Worm (Caenorhabditis elegans) whole organism, L2 larva: ENCODE data around the gene prp-39.

ENCODE experiments used
- C34F6.9 ChIP-seq: fragments of 150-350 bp; optimal IDR thresholded peaks from 2 replicates; lab custom pipeline; 2014; ENCODE audit warnings: missing biosample characterization, missing genetic modification characterization
- F13H6.1 ChIP-seq: sonication (generic microtip); optimal IDR thresholded peaks from 2 replicates; lab custom pipeline; 2016; ENCODE audit warnings: missing genetic modification characterization, missing compliant biosample characterization
- R02D3.7 ChIP-seq: fragments of 150-350 bp; optimal IDR thresholded peaks from 2 replicates; lab custom pipeline; 2014; ENCODE audit warnings: missing biosample characterization, missing genetic modification characterization
- Y55F3AM.14 ChIP-seq: fragments of 200-800 bp; sonication (Bioruptor generic); optimal IDR thresholded peaks from 2 replicates; lab custom pipeline; 2018; ENCODE audit warnings: mild to moderate bottlenecking, missing genetic modification characterization, missing compliant biosample characterization
- ZK546.5 ChIP-seq: sonication (generic microtip); optimal IDR thresholded peaks from 2 replicates; lab custom pipeline; 2017; ENCODE audit warnings: missing biosample characterization, missing genetic modification characterization
- alr-1 ChIP-seq: fragments of 150-350 bp; optimal IDR thresholded peaks from 2 replicates; lab custom pipeline; 2014; ENCODE audit warnings: missing biosample characterization, missing genetic modification characterization
- ama-1 ChIP-seq: fragments of 150-350 bp; optimal IDR thresholded peaks from 2 replicates; lab custom pipeline; 2018; ENCODE audit warnings: inconsistent platforms
- blmp-1 ChIP-seq: sonication (generic microtip); optimal IDR thresholded peaks from 2 replicates; lab custom pipeline; 2017; ENCODE audit warnings: missing genetic modification characterization, mild to moderate bottlenecking, missing compliant biosample characterization, antibody characterized with exemption, moderate library complexity; ENCODE audit not compliant: insufficient read depth
- ceh-16 ChIP-seq: fragments of 150-350 bp; optimal IDR thresholded peaks from 2 replicates; lab custom pipeline; 2014; ENCODE audit warnings: missing biosample characterization, missing genetic modification characterization
- ceh-82 ChIP-seq: fragments of 150-350 bp; optimal IDR thresholded peaks from 2 replicates; lab custom pipeline; 2014; ENCODE audit warnings: missing biosample characterization, missing genetic modification characterization
- crh-2 ChIP-seq: sonication (generic microtip); optimal IDR thresholded peaks from 2 replicates; lab custom pipeline; 2017; ENCODE audit warnings: missing biosample characterization, missing genetic modification characterization
- dmd-4 ChIP-seq: sonication (generic microtip); optimal IDR thresholded peaks from 2 replicates; lab custom pipeline; 2017; ENCODE audit warnings: missing biosample characterization, missing genetic modification characterization
- egl-27 ChIP-seq: sonication (generic microtip); optimal IDR thresholded peaks from 3 replicates; lab custom pipeline; 2017; ENCODE audit warnings: missing biosample characterization, missing genetic modification reagents, missing genetic modification characterization
- elt-1 ChIP-seq: fragments of 150-350 bp; optimal IDR thresholded peaks from 2 replicates; lab custom pipeline; 2014; ENCODE audit warnings: missing biosample characterization, missing genetic modification characterization
- elt-3 ChIP-seq: sonication (generic microtip); optimal IDR thresholded peaks from 2 replicates; lab custom pipeline; 2017; ENCODE audit warnings: missing biosample characterization, missing genetic modification characterization
- fos-1 ChIP-seq: fragments of 150-350 bp; optimal IDR thresholded peaks from 2 replicates; lab custom pipeline; 2014; ENCODE audit warnings: missing biosample characterization, missing genetic modification characterization
- gmeb-1 ChIP-seq: fragments of 150-350 bp; optimal IDR thresholded peaks from 2 replicates; lab custom pipeline; 2014; ENCODE audit warnings: missing biosample characterization, missing genetic modification characterization
- lin-11 ChIP-seq: fragments of 150-350 bp; sonication (generic microtip); optimal IDR thresholded peaks from 2 replicates; lab custom pipeline; 2014; ENCODE audit warnings: missing biosample characterization, missing genetic modification characterization, inconsistent platforms, mixed read lengths
- lin-13 ChIP-seq: fragments of 150-350 bp; optimal IDR thresholded peaks from 2 replicates; lab custom pipeline; 2014; ENCODE audit warnings: missing biosample characterization, missing genetic modification reagents, missing genetic modification characterization
- lin-39 ChIP-seq: fragments of 150-350 bp; optimal IDR thresholded peaks from 2 replicates; lab custom pipeline; 2014; ENCODE audit warnings: missing biosample characterization, missing genetic modification reagents, missing genetic modification characterization
- lsy-2 ChIP-seq, 2 experiments: fragments of 150-350 bp in 1 of 2; sonication (generic microtip) in 1 of 2; optimal IDR thresholded peaks; 2 replicates each; lab custom pipeline; 2014 to 2017; ENCODE audit warnings: missing biosample characterization in 2 of 2, missing genetic modification characterization in 2 of 2
- mab-5 ChIP-seq: fragments of 150-350 bp; optimal IDR thresholded peaks from 2 replicates; lab custom pipeline; 2014; ENCODE audit warnings: missing biosample characterization, missing genetic modification characterization
- mbf-1 ChIP-seq: sonication (generic microtip); optimal IDR thresholded peaks from 2 replicates; lab custom pipeline; 2017; ENCODE audit warnings: missing biosample characterization, missing genetic modification characterization
- nhr-10 ChIP-seq: sonication (generic microtip); optimal IDR thresholded peaks from 2 replicates; lab custom pipeline; 2017; ENCODE audit warnings: missing biosample characterization, missing genetic modification characterization
- nhr-11 ChIP-seq: fragments of 150-350 bp; optimal IDR thresholded peaks from 2 replicates; lab custom pipeline; 2014; ENCODE audit warnings: missing biosample characterization, missing genetic modification characterization
- nhr-12 ChIP-seq: fragments of 150-350 bp; optimal IDR thresholded peaks from 2 replicates; lab custom pipeline; 2014; ENCODE audit warnings: missing biosample characterization, missing genetic modification characterization
- nhr-129 ChIP-seq: fragments of 150-350 bp; optimal IDR thresholded peaks from 2 replicates; lab custom pipeline; 2014; ENCODE audit warnings: missing biosample characterization, missing genetic modification characterization
- nhr-21 ChIP-seq: fragments of 150-350 bp; optimal IDR thresholded peaks from 2 replicates; lab custom pipeline; 2014; ENCODE audit warnings: missing biosample characterization, missing genetic modification characterization
- nhr-23 ChIP-seq: fragments of 150-350 bp; optimal IDR thresholded peaks from 2 replicates; lab custom pipeline; 2014; ENCODE audit warnings: missing biosample characterization, missing genetic modification reagents, missing genetic modification characterization
- nhr-237 ChIP-seq: fragments of 150-350 bp; optimal IDR thresholded peaks from 2 replicates; lab custom pipeline; 2014; ENCODE audit warnings: missing biosample characterization, missing genetic modification characterization
- nhr-25 ChIP-seq: fragments of 150-350 bp; sonication (generic microtip); optimal IDR thresholded peaks from 3 replicates; lab custom pipeline; 2014; ENCODE audit warnings: missing biosample characterization, missing genetic modification characterization
- nhr-6 ChIP-seq: fragments of 150-350 bp; optimal IDR thresholded peaks from 2 replicates; lab custom pipeline; 2014; ENCODE audit warnings: missing biosample characterization, missing genetic modification characterization
- nhr-77 ChIP-seq: fragments of 150-350 bp; optimal IDR thresholded peaks from 2 replicates; lab custom pipeline; 2014; ENCODE audit warnings: missing biosample characterization, missing genetic modification characterization
- peb-1 ChIP-seq: fragments of 150-350 bp; optimal IDR thresholded peaks from 2 replicates; lab custom pipeline; 2014; ENCODE audit warnings: missing biosample characterization, missing genetic modification characterization
- sem-4 ChIP-seq: fragments of 150-350 bp; optimal IDR thresholded peaks from 2 replicates; lab custom pipeline; 2014; ENCODE audit warnings: missing biosample characterization, missing genetic modification reagents, missing genetic modification characterization
- skn-1 ChIP-seq: sonication (generic microtip); optimal IDR thresholded peaks from 2 replicates; lab custom pipeline; 2017; ENCODE audit warnings: missing biosample characterization, missing genetic modification characterization
- sma-3 ChIP-seq: sonication (generic microtip); optimal IDR thresholded peaks from 2 replicates; lab custom pipeline; 2016; ENCODE audit warnings: missing genetic modification reagents, missing genetic modification characterization, missing compliant biosample characterization
- sma-9 ChIP-seq, 2 experiments: fragments of 150-350 bp in 1 of 2; sonication (generic microtip) in 1 of 2; optimal IDR thresholded peaks; 2 replicates each; lab custom pipeline; 2014 to 2016; ENCODE audit warnings: missing genetic modification characterization in 2 of 2, mild to moderate bottlenecking in 1 of 2, missing biosample characterization in 1 of 2, missing compliant biosample characterization in 1 of 2, missing genetic modification reagents in 1 of 2, moderate library complexity in 1 of 2
- snpc-4 ChIP-seq: fragments of 150-350 bp; optimal IDR thresholded peaks from 2 replicates; lab custom pipeline; 2014; ENCODE audit warnings: missing biosample characterization, missing genetic modification characterization
- unc-39 ChIP-seq: fragments of 150-350 bp; optimal IDR thresholded peaks from 2 replicates; lab custom pipeline; 2014; ENCODE audit warnings: missing biosample characterization, missing genetic modification characterization
- unc-55 ChIP-seq: fragments of 150-350 bp; sonication (generic microtip); optimal IDR thresholded peaks from 3 replicates; lab custom pipeline; 2014; ENCODE audit warnings: missing biosample characterization, missing genetic modification reagents, missing genetic modification characterization
- unc-62 ChIP-seq: fragments of 150-350 bp; optimal IDR thresholded peaks from 2 replicates; lab custom pipeline; 2014; ENCODE audit warnings: missing biosample characterization, missing genetic modification reagents, missing genetic modification characterization
- zag-1 ChIP-seq: fragments of 150-350 bp; optimal IDR thresholded peaks from 2 replicates; lab custom pipeline; 2014; ENCODE audit warnings: missing biosample characterization, missing genetic modification characterization
- ztf-1 ChIP-seq: fragments of 200-800 bp; sonication (Bioruptor generic); conservative IDR thresholded peaks from 2 replicates; pipeline ENCODE4 v1.3.6; 2022; ENCODE audit warnings: missing genetic modification characterization, missing compliant biosample characterization
- ztf-4 ChIP-seq: fragments of 150-350 bp; optimal IDR thresholded peaks from 2 replicates; lab custom pipeline; 2014; ENCODE audit warnings: missing biosample characterization, missing genetic modification characterization

The prp-39 gene

DNA sequence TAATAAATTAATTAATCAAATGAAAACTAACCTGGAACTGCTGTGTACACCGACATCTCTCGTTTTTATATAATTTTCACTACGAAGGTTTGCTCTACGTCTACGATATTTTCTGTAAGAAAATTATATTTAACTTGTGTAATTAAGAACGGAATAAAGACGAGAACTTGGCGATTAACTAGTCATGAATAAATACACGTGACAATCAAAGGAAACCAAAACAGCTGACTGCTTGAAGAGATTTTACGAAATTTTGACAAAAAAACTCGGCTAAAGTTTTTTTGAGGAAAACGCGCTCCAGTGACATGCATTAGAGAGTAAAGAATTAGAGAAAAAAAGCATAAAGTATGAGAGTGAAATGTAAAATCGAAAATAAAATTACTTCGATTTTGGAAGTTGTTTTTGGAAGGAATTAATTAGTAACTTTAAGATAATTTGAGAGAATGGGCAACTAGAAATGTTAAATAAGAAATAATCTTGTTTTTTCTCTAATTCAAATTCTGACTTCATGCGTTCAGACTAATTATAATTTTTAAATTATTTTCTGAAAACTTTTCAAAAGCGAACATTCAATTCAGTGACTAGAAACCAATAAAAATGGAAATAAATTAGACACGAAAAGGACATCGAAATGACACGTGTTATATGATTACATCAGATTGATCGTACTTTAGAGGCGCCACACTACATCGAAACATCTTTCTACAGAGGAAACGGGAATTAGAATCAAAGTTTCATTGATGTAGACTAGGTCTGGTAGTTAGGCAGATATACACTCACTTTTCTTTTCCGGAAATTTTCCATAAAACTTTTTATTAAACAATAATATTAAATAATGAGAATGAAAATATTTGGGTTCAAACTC is 4.9 kb upstream of the prp-39 start, which contains the start of gene F25B4.7 (continued):
- no peak for TF ChIP-seq elt-1 (tag; lab: Kevin White, UChicago)
- TF ChIP-seq sma-9 (GFP tag; optimal IDR thresholded peaks at IDR 0.05; lab: Kevin White, UChicago) = peak; percentile 74
- no peak for TF ChIP-seq sma-9 (tag; optimal IDR thresholded peaks at IDR 0.05; lab: Kevin White, UChicago)
- TF ChIP-seq unc-62 = no peak
- no peak for TF ChIP-seq F13H6.1 (tag; lab: Kevin White, UChicago)
- no peak for TF ChIP-seq nhr-6 (tag; lab: Kevin White, UChicago)
- peak; percentile 40 for TF ChIP-seq fos-1 (tag; lab: Kevin White, UChicago)
- TF ChIP-seq alr-1 (tag; lab: Kevin White, UChicago) = no peak
- peak in 1 of 2 experiments; percentile 41 for TF ChIP-seq lsy-2 (tag; optimal IDR thresholded peaks at IDR 0.05; lab: Kevin White, UChicago)
- no peak for TF ChIP-seq egl-27 (tag; lab: Kevin White, UChicago)
- no peak for TF ChIP-seq blmp-1
- TF ChIP-seq lin-13 (GFP tag; lab: Kevin White, UChicago) = no peak
- TF ChIP-seq nhr-10 = no peak
- no peak for TF ChIP-seq nhr-77
- TF ChIP-seq ztf-1 (GFP tag; lab: Robert Waterston, UW) = no peak
- TF ChIP-seq nhr-129 (tag; lab: Kevin White, UChicago) = peak; percentile 82
- no peak for TF ChIP-seq unc-39 (tag; lab: Kevin White, UChicago)
- peak; percentile 33 for TF ChIP-seq nhr-25 (tag; lab: Kevin White, UChicago)

DNA sequence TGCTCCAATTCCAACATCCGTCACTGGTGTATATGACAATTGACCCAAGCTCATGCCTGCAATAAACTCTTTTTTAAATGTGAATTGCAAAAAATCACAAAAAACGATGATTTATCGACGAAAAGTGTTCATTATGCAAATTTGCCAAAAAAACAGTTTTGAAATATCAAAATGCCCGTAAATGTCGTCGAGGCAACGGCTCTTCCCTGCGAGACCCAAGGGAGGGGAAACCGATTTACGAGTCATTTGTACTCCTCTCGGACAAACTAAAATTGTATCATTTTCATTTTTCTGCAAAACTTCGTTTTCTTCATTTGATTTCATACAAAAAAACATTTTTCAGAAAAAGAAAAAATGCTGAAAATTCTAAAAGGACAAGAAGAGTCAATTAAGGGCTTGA is 2.1 kb upstream of the prp-39 start, which contains the start of the genes hmgs-1 and F25B4.4:
hmgs-1 (minus strand) TSS at position 56 of the 400 bp plus-strand sequence.
F25B4.4 (plus strand) TSS at position 340 of the 400 bp plus-strand sequence.
- TF ChIP-seq nhr-237 (tag; lab: Kevin White, UChicago) = no peak
- TF ChIP-seq lin-39 (tag; lab: Kevin White, UChicago) = peak; percentile 61
- TF ChIP-seq C34F6.9 (tag; lab: Kevin White, UChicago) = peak; percentile 93
- TF ChIP-seq lsy-2 (tag; optimal IDR thresholded peaks at IDR 0.05; lab: Kevin White, UChicago) = peak; percentile 84 to 95
- peak; percentile 49 for TF ChIP-seq unc-62
- peak; percentile 95 for TF ChIP-seq mab-5 (tag; lab: Kevin White, UChicago)
- TF ChIP-seq ama-1 (lab: Kevin White, UChicago) = peak; percentile 57
- TF ChIP-seq elt-3 = no peak
- TF ChIP-seq nhr-25 (tag; lab: Kevin White, UChicago) = peak; percentile 93
- TF ChIP-seq skn-1 (tag; lab: Kevin White, UChicago) = peak; percentile 21
- peak; percentile 99 for TF ChIP-seq R02D3.7 (tag; lab: Kevin White, UChicago)
- no peak for TF ChIP-seq alr-1 (tag; lab: Kevin White, UChicago)
- peak; percentile 91 for TF ChIP-seq lin-13 (GFP tag; lab: Kevin White, UChicago)
- TF ChIP-seq fos-1 (tag; lab: Kevin White, UChicago) = peak; percentile 83
- no peak for TF ChIP-seq peb-1 (tag; lab: Kevin White, UChicago)
- TF ChIP-seq nhr-6 (tag; lab: Kevin White, UChicago) = peak; percentile 80
- no peak for TF ChIP-seq mbf-1
- TF ChIP-seq F13H6.1 (tag; lab: Kevin White, UChicago) = peak; percentile 89
- peak; percentile 95 for TF ChIP-seq sma-9 (GFP tag; optimal IDR thresholded peaks at IDR 0.05; lab: Kevin White, UChicago)
- no peak for TF ChIP-seq sma-9 (tag; optimal IDR thresholded peaks at IDR 0.05; lab: Kevin White, UChicago)
- TF ChIP-seq nhr-12 (tag; lab: Kevin White, UChicago) = no peak
- TF ChIP-seq ztf-4 (tag; lab: Kevin White, UChicago) = peak; percentile 87
- TF ChIP-seq nhr-10 = peak; percentile 72
- TF ChIP-seq blmp-1 = peak; percentile 78
- no peak for TF ChIP-seq ceh-16 (tag; lab: Kevin White, UChicago)
- peak; percentile 32 for TF ChIP-seq ZK546.5 (tag; lab: Kevin White, UChicago)
- no peak for TF ChIP-seq elt-1 (tag; lab: Kevin White, UChicago)
- peak; percentile 97 for TF ChIP-seq unc-55 (GFP tag; lab: Kevin White, UChicago)
- no peak for TF ChIP-seq nhr-23 (tag; lab: Kevin White, UChicago)
- peak; percentile 94 for TF ChIP-seq crh-2 (tag; lab: Kevin White, UChicago)
- peak; percentile 47 for TF ChIP-seq nhr-77
- TF ChIP-seq unc-39 (tag; lab: Kevin White, UChicago) = no peak
- peak; percentile 21 for TF ChIP-seq dmd-4 (tag; lab: Kevin White, UChicago)
- peak; percentile 34 for TF ChIP-seq Y55F3AM.14 (GFP tag; lab: Kevin White, UChicago)
- peak; percentile 87 for TF ChIP-seq nhr-21 (tag; lab: Kevin White, UChicago)
- TF ChIP-seq zag-1 (tag; lab: Kevin White, UChicago) = peak; percentile 83
- peak; percentile 89 for TF ChIP-seq sma-3 (GFP tag; lab: Kevin White, UChicago)
- TF ChIP-seq gmeb-1 (tag; lab: Kevin White, UChicago) = peak; percentile 88
- no peak for TF ChIP-seq ztf-1 (GFP tag; lab: Robert Waterston, UW)
- peak; percentile 17 for TF ChIP-seq ceh-82
- TF ChIP-seq sem-4 (tag; lab: Kevin White, UChicago) = peak; percentile 77
- TF ChIP-seq lin-11 (tag; lab: Kevin White, UChicago) = peak; percentile 81
- TF ChIP-seq nhr-129 (tag; lab: Kevin White, UChicago) = peak; percentile 93
- TF ChIP-seq nhr-11 (tag; lab: Kevin White, UChicago) = no peak
- TF ChIP-seq snpc-4 (tag; lab: Kevin White, UChicago) = peak; percentile 68
- peak; percentile 91 for TF ChIP-seq egl-27 (tag; lab: Kevin White, UChicago)
